Fruit fly (Drosophila melanogaster): ENCODE measurements around the gene CG31988.
A peak's percentile ranks its signal among the peaks of the same experiment; 100 is the strongest.

Gene CG31988

dm6 chr2L:21214961-21215362 is 12.4 kb upstream of the CG31988 start (continued):
- TF ChIP-seq CG10631 (GFP tag; optimal IDR thresholded peaks at IDR 0.05) = no peak
- TF ChIP-seq CG6163 (GFP tag; IDR thresholded peaks at IDR 0.05) = 0 out of 3 replicates have a peak, but pooled peaks have one; percentile 39
- no peak for TF ChIP-seq Sox15 (GFP tag; optimal IDR thresholded peaks at IDR 0.05)
- TF ChIP-seq fd59A (GFP tag; optimal IDR thresholded peaks at IDR 0.05) = no peak
- no peak for TF ChIP-seq Gug (GFP tag; IDR thresholded peaks at IDR 0.05)
- no peak for TF ChIP-seq CG11762 (GFP tag; optimal IDR thresholded peaks at IDR 0.05; ENCODE audit: insufficient read depth)
- no peak for TF ChIP-seq CG11294 (GFP tag; IDR thresholded peaks at IDR 0.05)
- TF ChIP-seq Eip93F (GFP tag; optimal IDR thresholded peaks at IDR 0.05) = no peak
- no peak for TF ChIP-seq ss (GFP tag; optimal IDR thresholded peaks at IDR 0.05)
- TF ChIP-seq CG6792 (GFP tag; optimal IDR thresholded peaks at IDR 0.05) = peak; percentile 14
- no peak for TF ChIP-seq achi (GFP tag; optimal IDR thresholded peaks at IDR 0.05)
- no peak for TF ChIP-seq Blimp-1 (GFP tag; optimal IDR thresholded peaks at IDR 0.05)

DNA sequence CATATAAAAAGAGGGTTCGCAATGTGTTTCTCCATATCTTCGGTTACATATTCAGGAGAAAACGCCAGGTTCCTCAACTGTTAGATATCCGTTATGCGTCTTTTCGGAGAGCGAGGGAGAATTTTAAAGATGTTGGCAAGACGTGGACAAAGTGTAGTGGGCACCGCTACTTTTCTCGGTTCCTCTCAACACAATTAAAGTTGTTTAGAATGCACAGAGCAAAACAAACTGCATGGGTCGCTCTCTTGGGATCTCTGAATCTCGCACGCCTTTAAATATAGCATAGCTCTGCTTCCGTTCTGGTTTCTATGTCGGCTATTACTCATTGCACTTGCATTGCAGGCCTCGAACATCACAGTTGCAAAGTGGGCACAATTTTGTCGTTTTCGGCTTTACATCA is 3.6 kb upstream of the CG31988 start, which contains the start of gene clumsy:
TSS of gene clumsy (plus strand) at position 301 of the 400 bp plus-strand sequence.
- TF ChIP-seq Sox15 (GFP tag; optimal IDR thresholded peaks at IDR 0.05) (no peak), CG1621 (tag; optimal IDR thresholded peaks at IDR 0.05) (no peak), CG6854 (GFP tag; optimal IDR thresholded peaks at IDR 0.05) (no peak), CG4318 (GFP tag; optimal IDR thresholded peaks at IDR 0.05) (no peak), Eip78C (GFP tag) (no peak), svp (GFP tag) (no peak), CG10631 (GFP tag; optimal IDR thresholded peaks at IDR 0.05) (no peak), net (GFP tag; optimal IDR thresholded peaks at IDR 0.05) (no peak)

DNA sequence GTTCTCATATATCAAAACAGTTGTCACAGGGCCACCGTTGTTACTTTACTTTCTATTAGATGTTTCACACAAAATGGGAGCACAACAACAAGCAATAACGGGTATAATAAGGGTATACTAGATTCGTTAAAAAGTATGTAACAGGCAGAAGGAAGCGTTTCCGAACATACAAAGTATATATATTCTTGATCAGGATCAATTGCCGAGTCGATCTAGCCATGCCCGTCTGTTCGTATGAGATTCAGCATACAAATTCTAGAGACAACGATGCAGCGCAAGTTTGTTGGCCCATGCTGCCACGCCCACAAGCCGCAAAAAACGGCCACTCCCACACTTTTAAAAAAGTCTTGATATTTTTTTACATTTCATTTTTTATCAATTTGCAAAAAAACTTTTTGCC is 2.3 kb downstream of the CG31988 start, which contains the start of gene CG31624:
TSS of gene CG31624 (minus strand) at position 101 of the 400 bp plus-strand sequence.
- no peak for TF ChIP-seq Sox15 (GFP tag; optimal IDR thresholded peaks at IDR 0.05)
- TF ChIP-seq CG6792 (GFP tag; optimal IDR thresholded peaks at IDR 0.05) = no peak
- no peak for TF ChIP-seq CG9139 (GFP tag; optimal IDR thresholded peaks at IDR 0.05)
- no peak for TF ChIP-seq eg (GFP tag; IDR thresholded peaks at IDR 0.05)
- no peak for TF ChIP-seq CG8632 (GFP tag; optimal IDR thresholded peaks at IDR 0.05)
- TF ChIP-seq acj6 (GFP tag; optimal IDR thresholded peaks at IDR 0.05) = no peak
- no peak for TF ChIP-seq salr (GFP tag; optimal IDR thresholded peaks at IDR 0.05)
- no peak for TF ChIP-seq Hr4 (GFP tag; optimal IDR thresholded peaks at IDR 0.05)
- TF ChIP-seq CG15336 (GFP tag; IDR thresholded peaks at IDR 0.05) = no peak
- no peak for TF ChIP-seq CG10631 (GFP tag; optimal IDR thresholded peaks at IDR 0.05)
- TF ChIP-seq Met (GFP tag; optimal IDR thresholded peaks at IDR 0.05) = no peak
- TF ChIP-seq vri (GFP tag; optimal IDR thresholded peaks at IDR 0.05) = no peak
- no peak for TF ChIP-seq CG7368 (GFP tag; optimal IDR thresholded peaks at IDR 0.05)
- no peak for TF ChIP-seq Eip93F (GFP tag; optimal IDR thresholded peaks at IDR 0.05)
- TF ChIP-seq CG4318 (GFP tag; optimal IDR thresholded peaks at IDR 0.05) = no peak

dm6 chr2L:21198633-21199264 is 3.9 kb downstream of the CG31988 start, which contains the start of gene Ret:
Ret (minus strand) TSS chr2L:21198762.
- 0 out of 2 replicates have a peak, but pooled peaks have one; percentile 18 for TF ChIP-seq CG15336 (GFP tag; IDR thresholded peaks at IDR 0.05)
- TF ChIP-seq fkh (GFP tag; optimal IDR thresholded peaks at IDR 0.05) = peak; percentile 68
- TF ChIP-seq CG10669 (GFP tag; optimal IDR thresholded peaks at IDR 0.05) = no peak
- TF ChIP-seq CG6276 (GFP tag; optimal IDR thresholded peaks at IDR 0.05) = peak; percentile 14
- no peak for TF ChIP-seq fd59A (GFP tag; optimal IDR thresholded peaks at IDR 0.05)
- no peak for TF ChIP-seq CG11762 (GFP tag; optimal IDR thresholded peaks at IDR 0.05; ENCODE audit: insufficient read depth)
- TF ChIP-seq CG3032 (tag; optimal IDR thresholded peaks at IDR 0.05) = no peak
- no peak for TF ChIP-seq Sox15 (GFP tag; optimal IDR thresholded peaks at IDR 0.05)
- no peak for TF ChIP-seq Eip75B (GFP tag; optimal IDR thresholded peaks at IDR 0.05)
- no peak for TF ChIP-seq CG6792 (GFP tag; optimal IDR thresholded peaks at IDR 0.05)
- TF ChIP-seq salr (GFP tag; optimal IDR thresholded peaks at IDR 0.05) = no peak
- TF ChIP-seq CG1621 (tag; optimal IDR thresholded peaks at IDR 0.05) = no peak
- no peak for TF ChIP-seq CG34406 (GFP tag; optimal IDR thresholded peaks at IDR 0.05)
- TF ChIP-seq CG16779 (tag; optimal IDR thresholded peaks at IDR 0.05) = no peak
- TF ChIP-seq Blimp-1 (GFP tag; optimal IDR thresholded peaks at IDR 0.05) = no peak
- TF ChIP-seq dac (GFP tag; optimal IDR thresholded peaks at IDR 0.05) = no peak
- TF ChIP-seq CG11902 (GFP tag; optimal IDR thresholded peaks at IDR 0.05) = no peak
- TF ChIP-seq achi (GFP tag; optimal IDR thresholded peaks at IDR 0.05) = no peak
- TF ChIP-seq CG8119 (GFP tag; IDR thresholded peaks at IDR 0.05) = 0 out of 3 replicates have a peak, but pooled peaks have one; percentile 31
- TF ChIP-seq CG11294 (GFP tag; IDR thresholded peaks at IDR 0.05) = no peak
- TF ChIP-seq CG6854 (GFP tag; optimal IDR thresholded peaks at IDR 0.05) = no peak
- no peak for TF ChIP-seq CG4318 (GFP tag; optimal IDR thresholded peaks at IDR 0.05)
- TF ChIP-seq Ets21C (GFP tag; optimal IDR thresholded peaks at IDR 0.05) = no peak
- TF ChIP-seq topi (GFP tag; optimal IDR thresholded peaks at IDR 0.05) = no peak
- TF ChIP-seq CG6808 (GFP tag; optimal IDR thresholded peaks at IDR 0.05) = no peak
- no peak for TF ChIP-seq Lpt (GFP tag; optimal IDR thresholded peaks at IDR 0.05)
